Worm (Caenorhabditis elegans) whole organism, early embryonic: ENCODE measurements around the gene srd-58.

Source experiments
- B0310.2 ChIP-seq: sonication (generic microtip); optimal IDR thresholded peaks from 2 replicates; lab custom pipeline; 2016; ENCODE audit warnings: mild to moderate bottlenecking, missing genetic modification characterization, missing compliant biosample characterization
- aly-1 ChIP-seq: sonication (generic microtip); optimal IDR thresholded peaks from 2 replicates; lab custom pipeline; 2016; ENCODE audit warnings: missing genetic modification characterization, missing compliant biosample characterization
- flt-1 ChIP-seq: fragments of 200-800 bp; sonication (Bioruptor generic); IDR thresholded peaks from 2 replicates; pipeline ENCODE4 v1.3.6; 2022; ENCODE audit warnings: missing genetic modification characterization, missing compliant biosample characterization
- hmbx-1 ChIP-seq: sonication (generic microtip); optimal IDR thresholded peaks from 2 replicates; lab custom pipeline; 2016; ENCODE audit warnings: mild to moderate bottlenecking, missing genetic modification characterization, missing compliant biosample characterization
- tbx-11 ChIP-seq: fragments of 200-800 bp; sonication (Bioruptor generic); IDR thresholded peaks from 2 replicates; pipeline ENCODE4 v1.3.6; 2022; ENCODE audit warnings: missing genetic modification characterization, missing compliant biosample characterization

The srd-58 gene

DNA sequence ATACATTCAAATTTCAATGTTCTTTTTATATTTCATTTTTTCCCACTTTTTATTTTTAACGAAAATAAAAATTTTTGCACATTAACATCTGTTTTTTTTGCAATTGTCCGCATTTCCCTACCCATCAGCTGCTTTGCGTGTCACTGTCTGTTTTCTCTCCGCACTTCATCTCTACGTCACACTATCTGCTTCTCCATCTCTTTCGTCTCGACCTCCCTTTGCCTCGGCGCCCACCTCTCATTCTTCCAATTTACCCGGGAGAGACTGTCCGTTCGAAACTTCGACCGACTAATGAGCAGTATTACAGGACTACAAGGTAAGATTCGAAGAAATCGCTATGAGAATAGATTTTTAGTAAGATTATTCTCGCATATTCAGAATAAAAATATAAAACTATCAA, 49.5 kb downstream of the srd-58 start, which contains the start of gene C27H5.2:
TSS of gene C27H5.2 (plus strand) at position 190 of the 400 bp plus-strand sequence.
- TF ChIP-seq flt-1 (no peak), B0310.2 (tag; lab: Kevin White, UChicago) (no peak), hmbx-1 (tag; lab: Kevin White, UChicago) (no peak)

DNA sequence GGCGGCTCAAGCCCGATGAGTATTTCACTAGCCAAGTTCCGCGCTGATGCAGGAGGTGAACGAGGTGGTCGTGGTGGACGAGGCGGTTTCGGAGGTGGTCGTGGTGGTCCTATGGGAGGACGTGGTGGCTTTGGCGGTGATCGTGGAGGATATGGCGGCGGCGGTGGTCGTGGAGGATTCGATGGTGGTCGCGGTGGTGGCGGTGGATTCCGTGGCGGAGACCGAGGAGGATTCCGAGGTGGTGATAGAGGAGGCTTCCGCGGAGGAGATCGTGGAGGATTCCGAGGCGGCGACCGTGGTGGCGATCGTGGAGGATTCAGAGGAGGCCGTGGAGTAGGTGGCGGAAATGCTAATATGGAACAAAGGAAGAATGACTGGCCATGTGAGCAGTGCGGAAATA, 50.1 kb downstream of the srd-58 start:
- TF ChIP-seq aly-1 (tag; lab: Kevin White, UChicago) (peak; percentile 38), tbx-11 (GFP tag; lab: Robert Waterston, UW) (no peak)
